Fruit fly (Drosophila melanogaster) whole organism: ENCODE measurements around the gene Ids.

ENCODE experiments used
- CG8478 ChIP-seq: fragments of >200 bp; optimal IDR thresholded peaks from 2 replicates; lab custom pipeline; 2018; ENCODE audit warnings: inconsistent platforms
- Dll ChIP-seq: fragments of >200 bp; optimal IDR thresholded peaks from 2 replicates; lab custom pipeline; 2017
- EcR ChIP-seq, 2 experiments: fragments of >200 bp; optimal IDR thresholded peaks; 2 replicates each; lab custom pipeline; 2017; ENCODE audit warnings: missing biosample characterization in 2 of 2, missing genetic modification characterization in 2 of 2, missing genetic modification reagents in 2 of 2
- pan ChIP-seq: fragments of >200 bp; optimal IDR thresholded peaks from 2 replicates; lab custom pipeline; 2017
- psq ChIP-seq: fragments of >200 bp; optimal IDR thresholded peaks from 2 replicates; lab custom pipeline; 2017
- usp ChIP-seq: fragments of >200 bp; optimal IDR thresholded peaks from 2 replicates; lab custom pipeline; 2017; ENCODE audit warnings: missing biosample characterization, missing genetic modification characterization, mixed read lengths

Gene Ids

dm6 chr3L:3377965-3378292 lies at the start of gene Ids:
Gene Ids, plus strand, starts transcription at chr3L:3378268.
- TF ChIP-seq CG8478 (no peak), pan (peak; percentile 84)

- TF ChIP-seq EcR (GFP tag; optimal IDR thresholded peaks at IDR 0.05; lab: Kevin White, UChicago) (no peak), psq (lab: Kevin White, UChicago) (no peak), CG8478 (no peak), usp (GFP tag; lab: Kevin White, UChicago) (no peak)
These were observed 49.3 kb upstream of the Ids start, which contains the start of gene Strip for dm6 chr3L:3328771-3329170. Gene Strip, minus strand, starts transcription at chr3L:3328871.

DNA sequence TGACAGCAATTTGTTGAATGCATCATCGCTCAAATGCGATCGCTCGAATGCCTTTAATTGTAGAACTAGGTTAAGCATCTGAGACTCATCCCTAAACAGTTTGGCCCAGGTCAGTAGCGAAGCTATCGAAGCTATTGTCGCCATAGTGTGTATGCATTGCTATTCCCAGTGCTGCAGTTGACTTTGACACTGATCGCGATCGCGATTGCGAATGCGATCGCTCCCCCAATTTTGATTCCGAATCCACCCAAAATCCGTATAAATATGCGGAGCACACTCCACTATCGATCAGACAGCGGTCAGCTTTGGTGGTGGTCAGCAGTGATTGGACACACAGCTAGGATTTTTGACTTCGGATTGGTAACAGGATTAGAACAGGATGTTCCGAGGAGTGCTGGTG lies 48.3 kb upstream of the Ids start, which contains the start of gene CG14961:
CG14961 (plus strand) TSS at position 301 of the 400 bp plus-strand sequence.
- no peak for TF ChIP-seq pan
- no peak for TF ChIP-seq EcR (GFP tag; optimal IDR thresholded peaks at IDR 0.05; lab: Kevin White, UChicago)
- TF ChIP-seq CG8478 = no peak
- TF ChIP-seq usp (GFP tag; lab: Kevin White, UChicago) = no peak
- no peak for TF ChIP-seq psq (lab: Kevin White, UChicago)
- TF ChIP-seq Dll (lab: Kevin White, UChicago) = no peak

DNA sequence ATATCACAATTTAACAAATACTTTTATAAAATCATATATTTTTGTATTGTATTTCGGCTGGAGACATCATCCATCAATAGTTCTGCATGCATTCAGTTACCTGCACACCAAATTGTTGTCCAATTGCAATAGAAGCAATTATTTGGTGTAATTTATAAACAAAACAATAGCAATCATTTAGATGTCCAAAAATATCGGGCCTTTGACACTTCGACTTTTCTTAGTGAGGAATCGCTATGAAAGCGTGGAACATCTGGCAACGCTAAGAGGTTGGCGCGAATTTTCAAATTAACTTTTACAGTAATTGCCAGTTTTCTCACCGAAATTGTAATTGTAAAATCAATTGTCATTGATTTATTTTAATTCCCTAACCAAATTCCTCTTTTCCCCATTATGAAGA lies 43.3 kb upstream of the Ids start, which contains the start of gene CG14969:
CG14969 (minus strand) TSS at position 195 of the 400 bp plus-strand sequence.
- TF ChIP-seq EcR (GFP tag; optimal IDR thresholded peaks at IDR 0.05; lab: Kevin White, UChicago) (no peak), pan (no peak), usp (GFP tag; lab: Kevin White, UChicago) (no peak), psq (lab: Kevin White, UChicago) (no peak), CG8478 (no peak), Dll (lab: Kevin White, UChicago) (no peak)

DNA sequence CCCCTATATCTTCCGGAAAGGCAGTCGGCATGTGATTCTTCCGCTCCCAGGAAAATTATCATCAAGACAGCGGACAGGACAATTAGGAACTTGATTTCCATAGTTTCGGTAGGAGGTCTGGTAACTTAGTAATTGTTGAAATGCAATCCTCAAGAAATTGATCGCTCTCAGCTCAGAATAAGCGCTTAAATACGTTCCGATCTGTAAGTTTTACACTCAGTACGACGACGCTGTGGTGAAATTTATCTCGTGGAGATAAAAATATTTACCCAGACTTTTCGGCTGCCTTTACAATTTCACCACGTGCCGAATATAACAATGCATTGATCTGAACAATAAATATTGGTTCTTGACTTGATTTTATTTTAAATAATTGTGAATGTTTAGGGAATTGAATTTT lies 42.4 kb upstream of the Ids start, which contains the start of gene Drsl1:
Drsl1 (minus strand) TSS at position 101 of the 400 bp plus-strand sequence.
- TF ChIP-seq pan (no peak), usp (GFP tag; lab: Kevin White, UChicago) (no peak), Dll (lab: Kevin White, UChicago) (no peak)

dm6 chr3L:3336368-3337164 lies 41.5 kb upstream of the Ids start, which contains the start of the genes Drsl6 and kst:
Gene Drsl6, minus strand, starts transcription at chr3L:3336418.
Gene kst, plus strand, starts transcription at chr3L:3336860.
- TF ChIP-seq CG8478 (no peak), pan (no peak), EcR (GFP tag; optimal IDR thresholded peaks at IDR 0.05; lab: Kevin White, UChicago) (no peak), psq (lab: Kevin White, UChicago) (no peak), usp (GFP tag; lab: Kevin White, UChicago) (no peak), Dll (lab: Kevin White, UChicago) (no peak)

DNA sequence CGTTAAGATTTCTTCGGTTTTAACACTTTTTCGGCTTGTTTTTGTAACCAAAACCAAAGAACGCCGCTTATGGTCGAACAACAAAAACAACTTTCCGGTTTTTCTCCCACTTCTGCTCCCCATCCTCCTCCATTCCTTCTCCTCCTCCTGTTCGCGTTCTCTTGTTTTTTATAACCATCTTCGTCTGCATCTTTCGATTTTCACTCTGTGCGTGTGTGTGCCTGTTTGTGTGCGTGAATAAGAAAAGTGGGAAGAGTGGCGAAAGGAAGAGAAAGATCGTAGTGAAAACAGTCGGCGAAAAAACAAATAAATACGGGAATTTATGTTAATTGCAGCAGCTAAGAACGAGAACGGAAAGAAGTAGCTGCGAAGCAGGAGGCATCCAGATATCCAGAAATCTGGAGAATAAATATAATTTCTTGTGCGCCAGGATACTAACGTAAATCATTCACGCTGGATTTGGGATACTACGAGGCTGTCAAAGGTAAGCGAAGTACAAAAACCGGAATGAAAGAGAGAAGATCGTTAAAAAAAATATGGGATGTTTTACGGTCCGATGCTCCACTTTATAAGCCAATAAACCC lies 40.6 kb upstream of the Ids start:
- TF ChIP-seq pan = no peak
- TF ChIP-seq CG8478 = no peak
- TF ChIP-seq psq (lab: Kevin White, UChicago) = no peak
- TF ChIP-seq Dll (lab: Kevin White, UChicago) = no peak
- no peak for TF ChIP-seq usp (GFP tag; lab: Kevin White, UChicago)
- TF ChIP-seq EcR (GFP tag; optimal IDR thresholded peaks at IDR 0.05; lab: Kevin White, UChicago) = no peak

- TF ChIP-seq psq (lab: Kevin White, UChicago) (no peak), usp (GFP tag; lab: Kevin White, UChicago) (no peak), CG8478 (no peak), EcR (GFP tag; optimal IDR thresholded peaks at IDR 0.05; lab: Kevin White, UChicago) (no peak), pan (no peak)
These were observed 39.8 kb upstream of the Ids start for dm6 chr3L:3338028-3338855.

- no peak for TF ChIP-seq CG8478
- no peak for TF ChIP-seq EcR (GFP tag; optimal IDR thresholded peaks at IDR 0.05; lab: Kevin White, UChicago)
- no peak for TF ChIP-seq pan
- no peak for TF ChIP-seq usp (GFP tag; lab: Kevin White, UChicago)
- no peak for TF ChIP-seq Dll (lab: Kevin White, UChicago)
- TF ChIP-seq psq (lab: Kevin White, UChicago) = no peak
These were observed 39.0 kb upstream of the Ids start for dm6 chr3L:3338882-3339590.

dm6 chr3L:3339695-3340226 lies 38.3 kb upstream of the Ids start:
- TF ChIP-seq psq (lab: Kevin White, UChicago) = no peak
- no peak for TF ChIP-seq usp (GFP tag; lab: Kevin White, UChicago)
- no peak for TF ChIP-seq CG8478
- no peak for TF ChIP-seq pan
- no peak for TF ChIP-seq EcR (GFP tag; optimal IDR thresholded peaks at IDR 0.05; lab: Kevin White, UChicago)
- TF ChIP-seq Dll (lab: Kevin White, UChicago) = no peak

DNA sequence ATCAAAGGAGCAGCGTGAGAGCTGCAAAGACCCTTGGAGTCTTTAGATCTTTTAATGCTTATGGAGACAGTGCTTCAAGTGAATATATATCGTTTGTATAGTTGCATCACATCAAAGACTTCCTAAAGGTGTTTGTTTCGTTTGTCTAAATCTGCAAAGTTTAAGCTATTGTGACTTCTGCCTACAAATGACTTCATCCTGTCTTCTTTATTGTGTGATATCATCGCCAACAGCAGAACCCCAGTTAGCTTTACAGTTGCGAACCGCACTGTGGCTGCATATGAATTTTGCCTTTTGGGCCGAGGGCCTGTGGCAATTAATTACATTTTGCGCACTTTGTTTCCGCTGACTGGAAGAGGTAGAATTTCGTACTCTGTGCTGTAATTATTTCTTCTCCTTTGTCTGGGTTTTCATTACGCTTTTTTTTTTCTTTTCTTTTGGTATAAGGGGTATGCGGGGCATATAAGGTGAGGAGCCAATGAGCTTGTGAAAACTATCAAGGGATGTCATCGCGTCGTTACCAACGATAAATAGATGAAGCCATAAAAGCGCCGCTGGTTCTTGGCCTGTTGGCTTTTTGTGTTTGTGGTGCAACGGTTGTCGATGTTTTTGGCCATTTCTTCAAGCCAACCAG lies 35.6 kb upstream of the Ids start:
- TF ChIP-seq EcR (GFP tag; optimal IDR thresholded peaks at IDR 0.05; lab: Kevin White, UChicago) = no peak
- peak; percentile 82 for TF ChIP-seq pan
